Worm (Caenorhabditis elegans) whole organism, early embryonic: Measurements from ENCODE around the gene atf-4.

Experiments used
- F13C5.2 ChIP-seq: sonication (generic microtip); optimal IDR thresholded peaks from 2 replicates; lab custom pipeline; 2017; ENCODE audit warnings: mild to moderate bottlenecking, missing genetic modification characterization, inconsistent platforms, missing compliant biosample characterization
- aly-1 ChIP-seq: sonication (generic microtip); optimal IDR thresholded peaks from 2 replicates; lab custom pipeline; 2016; ENCODE audit warnings: missing genetic modification characterization, missing compliant biosample characterization
- ama-1 ChIP-seq: fragments of 150-350 bp; optimal IDR thresholded peaks from 2 replicates; lab custom pipeline; 2014
- ceh-36 ChIP-seq: sonication (generic microtip); optimal IDR thresholded peaks from 2 replicates; lab custom pipeline; 2016; ENCODE audit warnings: missing genetic modification characterization, inconsistent platforms, missing compliant biosample characterization
- ets-7 ChIP-seq: sonication (generic microtip); optimal IDR thresholded peaks from 2 replicates; lab custom pipeline; 2016; ENCODE audit warnings: missing genotype, missing genetic modification characterization, missing compliant biosample characterization
- hmg-4 ChIP-seq: fragments of 200-800 bp; sonication (Bioruptor generic); optimal IDR thresholded peaks from 2 replicates; lab custom pipeline; 2018; ENCODE audit warnings: mild to moderate bottlenecking, missing genetic modification characterization, missing compliant biosample characterization
- hnd-1 ChIP-seq: sonication (generic microtip); optimal IDR thresholded peaks from 2 replicates; lab custom pipeline; 2016; ENCODE audit warnings: missing genetic modification characterization, missing compliant biosample characterization
- pes-1 ChIP-seq: fragments of 200-800 bp; sonication (Bioruptor generic); IDR thresholded peaks from 2 replicates; pipeline ENCODE4 v1.3.6; 2022; ENCODE audit warnings: missing genetic modification reagents, missing genetic modification characterization, missing compliant biosample characterization
- scrt-1 ChIP-seq: fragments of 200-800 bp; sonication (Bioruptor generic); IDR thresholded peaks from 2 replicates; pipeline ENCODE4 v1.3.6; 2022; ENCODE audit warnings: missing genetic modification characterization, missing compliant biosample characterization
- sea-1 ChIP-seq: fragments of 200-800 bp; sonication (Bioruptor generic); conservative IDR thresholded peaks from 2 replicates; pipeline ENCODE4 v1.3.6; 2022; ENCODE audit warnings: missing genetic modification characterization, missing compliant biosample characterization
- tbx-11 ChIP-seq: fragments of 200-800 bp; sonication (Bioruptor generic); IDR thresholded peaks from 2 replicates; pipeline ENCODE4 v1.3.6; 2022; ENCODE audit warnings: missing genetic modification characterization, missing compliant biosample characterization
- tbx-37 ChIP-seq: fragments of 200-800 bp; sonication (Bioruptor generic); conservative IDR thresholded peaks from 2 replicates; pipeline ENCODE4 v1.3.6; 2022; ENCODE audit warnings: missing genetic modification reagents, missing genetic modification characterization, missing compliant biosample characterization
- tra-4 ChIP-seq: sonication (generic microtip); optimal IDR thresholded peaks from 2 replicates; lab custom pipeline; 2017; ENCODE audit warnings: missing genetic modification characterization, missing compliant biosample characterization

- TF ChIP-seq ets-7 (tag; lab: Kevin White, UChicago) (no peak), hmg-4 (GFP tag; lab: Kevin White, UChicago) (no peak), ama-1 (no peak), sea-1 (no peak), tbx-37 (GFP tag; lab: Robert Waterston, UW) (no peak), ceh-36 (tag; lab: Kevin White, UChicago) (no peak), F13C5.2 (tag; lab: Kevin White, UChicago) (no peak), pes-1 (GFP tag; lab: Robert Waterston, UW) (no peak), tra-4 (tag; lab: Kevin White, UChicago) (no peak), tbx-11 (GFP tag; lab: Robert Waterston, UW) (no peak), hnd-1 (no peak), scrt-1 (no peak), aly-1 (tag; lab: Kevin White, UChicago) (no peak)
Observed at ce11 chrX:14775222-14775621, 35.4 kb downstream of the atf-4 start.
